Worm (Caenorhabditis elegans): ENCODE data around the gene T19D7.5.

Gene T19D7.5

DNA sequence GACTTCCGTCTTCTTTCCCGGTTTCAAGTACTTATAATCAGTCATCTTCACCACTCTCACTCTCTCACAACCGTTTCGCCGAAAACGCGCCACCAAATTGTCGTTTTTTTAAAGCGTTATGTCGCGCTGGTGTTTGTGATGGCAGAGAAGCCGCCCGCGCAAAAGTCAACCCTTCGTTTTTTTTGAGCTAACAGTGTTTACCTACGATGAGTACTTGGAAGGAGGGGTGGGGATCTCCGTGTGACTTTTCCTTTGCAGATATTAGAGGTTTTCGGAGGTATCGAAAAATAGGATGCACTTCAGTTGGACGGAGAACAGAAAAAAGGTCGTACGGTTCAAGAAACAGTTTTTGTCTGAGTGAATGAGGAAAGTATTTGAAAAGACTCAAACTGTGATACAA is 48.3 kb downstream of the T19D7.5 start:
- TF ChIP-seq B0310.2 (tag; optimal IDR thresholded peaks at IDR 0.05) (no peak), pes-1 (GFP tag; IDR thresholded peaks at IDR 0.05) (no peak), flt-1 (GFP tag; IDR thresholded peaks at IDR 0.05) (no peak), aly-1 (tag; optimal IDR thresholded peaks at IDR 0.05) (no peak), tra-4 (tag; optimal IDR thresholded peaks at IDR 0.05) (no peak), tbx-37 (GFP tag; conservative IDR thresholded peaks at IDR 0.05) (no peak)

Measured in whole organism, early embryonic.